Worm (Caenorhabditis elegans) whole organism, dauer: ENCODE measurements around the gene T13C2.3.
"Not testable (repeated sequence)": the region's sequence is repeated elsewhere in the genome, so short reads cannot be mapped to it uniquely, and the experiment has no call there.

Experiments
- unc-62 ChIP-seq: sonication (generic microtip); optimal IDR thresholded peaks from 2 replicates; lab custom pipeline; 2017; ENCODE audit warnings: missing biosample characterization, missing genetic modification reagents, missing genetic modification characterization

T13C2.3 gene

ce11 chrII:6775076-6775475 lies 14.0 kb upstream of the T13C2.3 start, which contains the start of gene agr-1:
agr-1 (minus strand) TSS chrII:6775176.
- TF ChIP-seq unc-62 (GFP tag; lab: Kevin White, UChicago) = not testable (repeated sequence)

ce11 chrII:6776418-6777034 lies 12.5 kb upstream of the T13C2.3 start, which contains the start of gene ssup-72:
ssup-72 (plus strand) TSS chrII:6776598.
- TF ChIP-seq unc-62 (GFP tag; lab: Kevin White, UChicago) = no peak

ce11 chrII:6779104-6779503 lies 9.9 kb upstream of the T13C2.3 start, which contains the start of gene T13C2.7:
T13C2.7 (plus strand) TSS chrII:6779404.
- no peak for TF ChIP-seq unc-62 (GFP tag; lab: Kevin White, UChicago)

ce11 chrII:6781231-6781630 lies 7.8 kb upstream of the T13C2.3 start:
- no peak for TF ChIP-seq unc-62 (GFP tag; lab: Kevin White, UChicago)

- TF ChIP-seq unc-62 (GFP tag; lab: Kevin White, UChicago) = no peak
These were observed 7.1 kb upstream of the T13C2.3 start for ce11 chrII:6781983-6782382.

ce11 chrII:6782738-6783163 lies 6.3 kb upstream of the T13C2.3 start:
- TF ChIP-seq unc-62 (GFP tag; lab: Kevin White, UChicago) = no peak

- TF ChIP-seq unc-62 (GFP tag; lab: Kevin White, UChicago) = no peak
These were observed 5.6 kb upstream of the T13C2.3 start, which contains the start of gene gldi-2 for ce11 chrII:6783377-6783829. gldi-2 (plus strand) TSS chrII:6783427.

- TF ChIP-seq unc-62 (GFP tag; lab: Kevin White, UChicago) = no peak
These were observed 2.8 kb downstream of the T13C2.3 start, which contains the start of gene T13C2.2 for ce11 chrII:6791891-6792290. T13C2.2 (plus strand) TSS chrII:6792191.

ce11 chrII:6800104-6800711 lies 11.2 kb downstream of the T13C2.3 start, which contains the start of gene F31E8.4:
F31E8.4 (minus strand) TSS chrII:6800154.
- TF ChIP-seq unc-62 (GFP tag; lab: Kevin White, UChicago) = no peak

- TF ChIP-seq unc-62 (GFP tag; lab: Kevin White, UChicago) = no peak
These were observed 12.2 kb downstream of the T13C2.3 start for ce11 chrII:6801262-6801661.

ce11 chrII:6803024-6803423 lies 14.0 kb downstream of the T13C2.3 start, which contains the start of gene tab-1:
tab-1 (plus strand) TSS chrII:6803324.
- TF ChIP-seq unc-62 (GFP tag; lab: Kevin White, UChicago) = no peak

- TF ChIP-seq unc-62 (GFP tag; lab: Kevin White, UChicago) = no peak
These were observed 18.1 kb downstream of the T13C2.3 start, which contains the start of gene F31E8.5 for ce11 chrII:6807162-6807561. F31E8.5 (minus strand) TSS chrII:6807262.

- no peak for TF ChIP-seq unc-62 (GFP tag; lab: Kevin White, UChicago)
These were observed 19.5 kb downstream of the T13C2.3 start for ce11 chrII:6808539-6808938.

- no peak for TF ChIP-seq unc-62 (GFP tag; lab: Kevin White, UChicago)
These were observed 21.6 kb downstream of the T13C2.3 start, which contains the start of gene snt-1 for ce11 chrII:6810663-6811062. snt-1 (plus strand) TSS chrII:6810963.

- TF ChIP-seq unc-62 (GFP tag; lab: Kevin White, UChicago) = no peak
These were observed 23.5 kb downstream of the T13C2.3 start for ce11 chrII:6812514-6812913.

- no peak for TF ChIP-seq unc-62 (GFP tag; lab: Kevin White, UChicago)
These were observed 27.3 kb downstream of the T13C2.3 start for ce11 chrII:6816324-6816723.
